Fruit fly (Drosophila melanogaster): ENCODE measurements around the gene Ogg1.

Ogg1 gene

DNA sequence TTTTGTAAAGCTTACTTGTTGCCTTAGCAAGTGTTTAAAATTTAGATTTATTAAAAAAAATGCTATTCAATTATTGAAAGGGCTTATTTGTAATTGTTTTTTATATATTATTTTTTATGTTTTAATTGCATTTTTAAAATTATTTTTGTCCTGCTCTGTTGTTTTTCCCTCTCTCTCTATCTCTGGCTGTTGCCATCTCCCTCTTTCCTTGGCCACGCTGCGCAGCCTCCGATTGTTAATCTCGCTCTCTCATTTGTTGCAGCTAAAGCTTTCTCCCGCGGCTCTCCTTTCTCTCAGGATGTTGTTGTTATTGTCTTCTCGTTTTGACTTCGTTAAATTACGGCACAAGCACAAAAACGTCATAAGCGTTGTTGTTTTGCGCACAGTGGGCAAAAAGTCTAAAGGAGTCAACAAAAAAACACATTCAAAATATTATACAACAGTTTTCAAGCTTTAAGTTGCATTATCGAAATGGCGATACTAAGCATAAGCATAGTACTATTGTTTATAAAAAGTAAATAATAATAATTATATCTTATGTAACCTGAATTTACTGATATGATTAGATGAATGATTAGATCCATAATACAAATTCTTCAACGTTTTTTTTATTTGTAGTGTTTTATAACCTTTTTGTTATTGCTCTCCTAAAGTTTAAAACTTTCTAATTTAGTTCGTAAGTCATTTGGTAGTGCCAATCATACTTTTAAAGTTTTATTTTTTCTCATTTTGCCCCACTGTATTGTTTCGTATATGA lies 4.1 kb downstream of the Ogg1 start (continued):
- TF ChIP-seq CG2199 (GFP tag; IDR thresholded peaks at IDR 0.05) (no peak), CG17612 (GFP tag; IDR thresholded peaks at IDR 0.05) (no peak), CG1603 (tag; optimal IDR thresholded peaks at IDR 0.05) (no peak), Ssrp (tag; optimal IDR thresholded peaks at IDR 0.05) (peak; percentile 21), CG14014 (GFP tag; IDR thresholded peaks at IDR 0.05) (no peak), scrt (GFP tag; optimal IDR thresholded peaks at IDR 0.05) (no peak), HmgD (GFP tag; optimal IDR thresholded peaks at IDR 0.05) (no peak), gsb-n (tag; optimal IDR thresholded peaks at IDR 0.05) (no peak), oc (tag; optimal IDR thresholded peaks at IDR 0.05) (no peak), lola (GFP tag; optimal IDR thresholded peaks at IDR 0.05) (peak in 1 of 3 experiments; percentile 6), CG12391 (tag; optimal IDR thresholded peaks at IDR 0.05) (peak; percentile 18), CG1832 (GFP tag; optimal IDR thresholded peaks at IDR 0.05) (peak; percentile 47), CG4328 (GFP tag; optimal IDR thresholded peaks at IDR 0.05) (no peak), TFAM (GFP tag; optimal IDR thresholded peaks at IDR 0.05) (no peak), Dfd (GFP tag; optimal IDR thresholded peaks at IDR 0.05) (no peak), Hr39 (optimal IDR thresholded peaks at IDR 0.05) (no peak), Camta (GFP tag; optimal IDR thresholded peaks at IDR 0.05) (no peak), CG11456 (GFP tag; IDR thresholded peaks at IDR 0.05) (no peak), CG13775 (GFP tag; optimal IDR thresholded peaks at IDR 0.05) (no peak), luna (GFP tag; optimal IDR thresholded peaks at IDR 0.05) (no peak), Sox102F (GFP tag; optimal IDR thresholded peaks at IDR 0.05) (peak; percentile 5), BEAF-32 (GFP tag; optimal IDR thresholded peaks at IDR 0.05) (no peak), salm (tag; optimal IDR thresholded peaks at IDR 0.05) (no peak), CG9727 (GFP tag; optimal IDR thresholded peaks at IDR 0.05) (peak; percentile 18), bigmax (GFP tag; optimal IDR thresholded peaks at IDR 0.05) (no peak), insv (GFP tag; optimal IDR thresholded peaks at IDR 0.05) (no peak), CG11093 (GFP tag; IDR thresholded peaks at IDR 0.05) (no peak), zfh2 (GFP tag; optimal IDR thresholded peaks at IDR 0.05) (no peak), CG18599 (GFP tag; optimal IDR thresholded peaks at IDR 0.05) (peak; percentile 13), CG8089 (GFP tag; optimal IDR thresholded peaks at IDR 0.05) (no peak), sc (optimal IDR thresholded peaks at IDR 0.05) (no peak), sc (GFP tag; optimal IDR thresholded peaks at IDR 0.05) (no peak), Gug (GFP tag; IDR thresholded peaks at IDR 0.05) (no peak), Max (GFP tag; optimal IDR thresholded peaks at IDR 0.05) (no peak), CG9876 (GFP tag; optimal IDR thresholded peaks at IDR 0.05) (no peak), abd-A (tag; optimal IDR thresholded peaks at IDR 0.05) (no peak), z (GFP tag; IDR thresholded peaks at IDR 0.05) (no peak), CG7745 (tag; optimal IDR thresholded peaks at IDR 0.05) (no peak), Kr (GFP tag; optimal IDR thresholded peaks at IDR 0.05) (no peak), lov (optimal IDR thresholded peaks at IDR 0.05) (no peak), lov (GFP tag; IDR thresholded peaks at IDR 0.05) (no peak), phol (tag; optimal IDR thresholded peaks at IDR 0.05) (peak; percentile 29), CG7839 (tag; optimal IDR thresholded peaks at IDR 0.05) (peak; percentile 53), pfk (GFP tag; optimal IDR thresholded peaks at IDR 0.05) (no peak), slbo (GFP tag; IDR thresholded peaks at IDR 0.05) (no peak), CG18011 (GFP tag; optimal IDR thresholded peaks at IDR 0.05) (no peak), CG17361 (GFP tag; IDR thresholded peaks at IDR 0.05) (peak; percentile 58; the same call in 2 of the 3 replicates), Doc2 (GFP tag; IDR thresholded peaks at IDR 0.05) (no peak), Dip3 (GFP tag; optimal IDR thresholded peaks at IDR 0.05) (no peak), GATAe (GFP tag; conservative IDR thresholded peaks at IDR 0.05) (no peak), Hr3 (GFP tag; optimal IDR thresholded peaks at IDR 0.05) (no peak)
